Fruit fly (Drosophila melanogaster) whole organism, embryonic: Measurements from ENCODE around the gene CG32271.

Source experiments
- Adf1 ChIP-seq: fragments of 200-800 bp; sonication (Bioruptor generic); IDR thresholded peaks from 2 replicates; pipeline ENCODE4 v1.3.6; 2022; ENCODE audit warnings: missing biosample characterization, missing genetic modification characterization
- CG10274 ChIP-seq: fragments of 200-800 bp; sonication (Bioruptor generic); optimal IDR thresholded peaks from 3 replicates; lab custom pipeline; 2017; ENCODE audit warnings: missing biosample characterization, mild to moderate bottlenecking, missing genetic modification characterization
- CG10543 ChIP-seq: fragments of 200-800 bp; sonication (Bioruptor generic); optimal IDR thresholded peaks from 3 replicates; lab custom pipeline; 2017; ENCODE audit warnings: missing biosample characterization, mild to moderate bottlenecking, missing genetic modification characterization, moderate library complexity
- CG11695 ChIP-seq: fragments of 200-800 bp; sonication (Bioruptor generic); IDR thresholded peaks from 3 replicates; pipeline ENCODE4 v1.3.6; 2022; ENCODE audit warnings: missing biosample characterization, missing genetic modification characterization
- CG12391 ChIP-seq: fragments of 200-800 bp; sonication (Bioruptor generic); optimal IDR thresholded peaks from 3 replicates; lab custom pipeline; 2018; ENCODE audit warnings: missing biosample characterization, mild to moderate bottlenecking, missing genetic modification characterization, moderate library complexity
- CG14710 ChIP-seq: fragments of 200-800 bp; sonication (Bioruptor generic); optimal IDR thresholded peaks from 3 replicates; lab custom pipeline; 2019; ENCODE audit warnings: missing biosample characterization, mild to moderate bottlenecking, missing genetic modification characterization, moderate library complexity
- CG14965 ChIP-seq: fragments of 200-800 bp; sonication (Bioruptor generic); optimal IDR thresholded peaks from 2 replicates; lab custom pipeline; 2016; ENCODE audit warnings: missing biosample characterization, missing genetic modification characterization, borderline replicate concordance
- CG16863 ChIP-seq: fragments of 200-800 bp; sonication (Bioruptor generic); optimal IDR thresholded peaks from 3 replicates; lab custom pipeline; 2016; ENCODE audit warnings: missing biosample characterization, missing genetic modification characterization
- CG17359 ChIP-seq: fragments of 200-800 bp; sonication (Bioruptor generic); optimal IDR thresholded peaks from 3 replicates; lab custom pipeline; 2018; ENCODE audit warnings: missing biosample characterization, mild to moderate bottlenecking, missing genetic modification characterization, moderate library complexity
- CG18476 ChIP-seq: fragments of 200-800 bp; sonication (Bioruptor generic); optimal IDR thresholded peaks from 2 replicates; lab custom pipeline; 2016; ENCODE audit warnings: missing biosample characterization, mild to moderate bottlenecking, missing genetic modification characterization
- CG30403 ChIP-seq: fragments of 200-800 bp; sonication (Bioruptor generic); optimal IDR thresholded peaks from 3 replicates; lab custom pipeline; 2016; ENCODE audit warnings: missing biosample characterization, missing genetic modification characterization
- CG3995 ChIP-seq: fragments of 200-800 bp; sonication (Bioruptor generic); optimal IDR thresholded peaks from 3 replicates; lab custom pipeline; 2016; ENCODE audit warnings: missing biosample characterization, missing genetic modification characterization
- CG5953 ChIP-seq: fragments of 200-800 bp; sonication (Bioruptor generic); IDR thresholded peaks from 2 replicates; pipeline ENCODE4 v1.3.6; 2022; ENCODE audit warnings: missing biosample characterization, missing genetic modification characterization
- CG6813 ChIP-seq: fragments of 200-800 bp; sonication (Bioruptor generic); optimal IDR thresholded peaks from 2 replicates; lab custom pipeline; 2017; ENCODE audit warnings: missing biosample characterization, missing genetic modification characterization, mild to moderate bottlenecking, moderate library complexity, missing genetic modification reagents
- CG9727 ChIP-seq: fragments of 200-800 bp; sonication (Bioruptor generic); optimal IDR thresholded peaks from 3 replicates; lab custom pipeline; 2017; ENCODE audit warnings: missing biosample characterization, mild to moderate bottlenecking, missing genetic modification characterization
- Dref ChIP-seq: fragments of 200-800 bp; sonication (Bioruptor generic); IDR thresholded peaks from 2 replicates; pipeline ENCODE4 v1.3.6; 2022; ENCODE audit warnings: missing biosample characterization, missing genetic modification characterization
- E2f2 ChIP-seq: fragments of 200-800 bp; sonication (Bioruptor generic); IDR thresholded peaks from 2 replicates; pipeline ENCODE4 v1.3.6; 2022; ENCODE audit warnings: missing biosample characterization, missing genetic modification characterization
- HmgZ ChIP-seq: fragments of 200-800 bp; sonication (Bioruptor generic); optimal IDR thresholded peaks from 2 replicates; lab custom pipeline; 2018; ENCODE audit warnings: missing biosample characterization, mild to moderate bottlenecking, missing genetic modification characterization
- Hmr ChIP-seq: fragments of 200-800 bp; sonication (Bioruptor generic); optimal IDR thresholded peaks from 3 replicates; lab custom pipeline; 2017; ENCODE audit warnings: mild to moderate bottlenecking, missing biosample characterization, missing genetic modification reagents, missing genetic modification characterization
- Hr51 ChIP-seq, 2 experiments: fragments of 200-800 bp; sonication (Bioruptor generic); optimal IDR thresholded peaks; 2 replicates in 1 of 2; 3 replicates in 1 of 2; lab custom pipeline; 2016 to 2018; ENCODE audit warnings: missing biosample characterization in 2 of 2, missing genetic modification characterization in 2 of 2, mild to moderate bottlenecking in 1 of 2, moderate library complexity in 1 of 2
- Mad ChIP-seq: fragments of 200-800 bp; sonication (Bioruptor generic); optimal IDR thresholded peaks from 2 replicates; lab custom pipeline; 2016; ENCODE audit warnings: missing biosample characterization, missing genetic modification characterization
- Sin3A ChIP-seq: fragments of >200 bp; optimal IDR thresholded peaks from 2 replicates; lab custom pipeline; 2018
- Sry-β ChIP-seq: fragments of 200-800 bp; sonication (Bioruptor generic); optimal IDR thresholded peaks from 2 replicates; lab custom pipeline; 2018; ENCODE audit warnings: missing biosample characterization, mild to moderate bottlenecking, missing genetic modification characterization, moderate library complexity
- bigmax ChIP-seq: fragments of 200-800 bp; sonication (Bioruptor generic); optimal IDR thresholded peaks from 2 replicates; lab custom pipeline; 2018; ENCODE audit warnings: missing biosample characterization, mild to moderate bottlenecking, missing genetic modification characterization
- bsh ChIP-seq, 2 experiments: fragments of 200-800 bp; sonication (Bioruptor generic); optimal IDR thresholded peaks; 2 replicates each; lab custom pipeline; 2017 to 2018; ENCODE audit warnings: mild to moderate bottlenecking in 2 of 2, missing biosample characterization in 2 of 2, missing genetic modification characterization in 2 of 2, moderate library complexity in 1 of 2
- cg ChIP-seq: fragments of 200-800 bp; sonication (Bioruptor generic); optimal IDR thresholded peaks from 3 replicates; lab custom pipeline; 2019; ENCODE audit warnings: missing biosample characterization, mild to moderate bottlenecking, missing genetic modification characterization, moderate library complexity
- corto ChIP-seq: fragments of 200-800 bp; sonication (Bioruptor generic); optimal IDR thresholded peaks from 2 replicates; lab custom pipeline; 2016; ENCODE audit warnings: missing biosample characterization, mild to moderate bottlenecking, missing genetic modification characterization, moderate library complexity
- crp ChIP-seq, 2 experiments: fragments of 200-800 bp; sonication (Bioruptor generic); optimal IDR thresholded peaks; 2 replicates in 1 of 2; 3 replicates in 1 of 2; lab custom pipeline; 2017; ENCODE audit warnings: missing biosample characterization in 2 of 2, missing genetic modification characterization in 2 of 2, mild to moderate bottlenecking in 1 of 2, moderate library complexity in 1 of 2
- da ChIP-seq: fragments of 200-800 bp; sonication (Bioruptor generic); optimal IDR thresholded peaks from 2 replicates; lab custom pipeline; 2016; ENCODE audit warnings: missing biosample characterization, missing genetic modification characterization
- dmrt99B ChIP-seq: fragments of 200-800 bp; sonication (Bioruptor generic); optimal IDR thresholded peaks from 2 replicates; lab custom pipeline; 2018; ENCODE audit warnings: missing biosample characterization, mild to moderate bottlenecking, missing genetic modification characterization, moderate library complexity
- exex ChIP-seq: fragments of 200-800 bp; sonication (Bioruptor generic); optimal IDR thresholded peaks from 4 replicates; lab custom pipeline; 2018; ENCODE audit warnings: missing biosample characterization, mild to moderate bottlenecking, missing genetic modification characterization, moderate library complexity
- inv ChIP-seq: fragments of 200-800 bp; sonication (Bioruptor generic); IDR thresholded peaks from 2 replicates; pipeline ENCODE4 v1.3.6; 2022; ENCODE audit warnings: missing biosample characterization, missing genetic modification characterization; ENCODE audit not compliant: partially characterized antibody
- lilli ChIP-seq: fragments of 200-800 bp; sonication (Bioruptor generic); optimal IDR thresholded peaks from 3 replicates; lab custom pipeline; 2016; ENCODE audit warnings: missing biosample characterization, missing genetic modification characterization
- mirr ChIP-seq: fragments of 200-800 bp; sonication (Bioruptor generic); optimal IDR thresholded peaks from 3 replicates; lab custom pipeline; 2018; ENCODE audit warnings: missing biosample characterization, mild to moderate bottlenecking, missing genetic modification characterization
- org-1 ChIP-seq: fragments of 200-800 bp; sonication (Bioruptor generic); optimal IDR thresholded peaks from 2 replicates; lab custom pipeline; 2017; ENCODE audit warnings: missing biosample characterization, missing genetic modification characterization
- pan ChIP-seq, 4 experiments: fragments of >200 bp in 3 of 4; fragments of 200-800 bp in 1 of 4; sonication (Bioruptor generic) in 1 of 4; optimal IDR thresholded peaks in 3 of 4; IDR thresholded peaks in 1 of 4; 2 replicates each; pipeline versions ENCODE4 v1.3.6 to Lab custom; 2017 to 2022; ENCODE audit warnings: missing biosample characterization in 2 of 4, missing genetic modification characterization in 2 of 4, mixed read lengths in 1 of 4
- repo ChIP-seq: fragments of 200-800 bp; sonication (Bioruptor generic); optimal IDR thresholded peaks from 2 replicates; lab custom pipeline; 2016; ENCODE audit warnings: missing biosample characterization, missing genetic modification characterization
- sens ChIP-seq: fragments of 200-800 bp; sonication (Bioruptor generic); peaks from one replicate; lab custom pipeline; 2016; ENCODE audit warnings: missing biosample characterization, missing genetic modification characterization
- sima ChIP-seq: fragments of 200-800 bp; sonication (Bioruptor generic); optimal IDR thresholded peaks from 2 replicates; lab custom pipeline; 2016; ENCODE audit warnings: missing biosample characterization, missing genetic modification characterization
- tx ChIP-seq: fragments of 200-800 bp; sonication (Bioruptor generic); optimal IDR thresholded peaks from 2 replicates; lab custom pipeline; 2016; ENCODE audit warnings: missing biosample characterization, missing genetic modification characterization
- usp ChIP-seq: fragments of >200 bp; optimal IDR thresholded peaks from 2 replicates; lab custom pipeline; 2017; ENCODE audit warnings: missing biosample characterization, missing genetic modification characterization
- wdn ChIP-seq: fragments of 200-800 bp; sonication (Bioruptor generic); IDR thresholded peaks from 2 replicates; pipeline ENCODE4 v1.3.6; 2022; ENCODE audit warnings: missing biosample characterization, missing genetic modification characterization

Gene CG32271

dm6 chr3L:3251659-3252490, 48.9 kb upstream of the CG32271 start (continued):
- peak; percentile 1 for TF ChIP-seq CG30403
- peak; percentile 50 for TF ChIP-seq HmgZ
- peak; percentile 49 for TF ChIP-seq Dref
- no peak for TF ChIP-seq pan (optimal IDR thresholded peaks at IDR 0.05; lab: Kevin White, UChicago)
- TF ChIP-seq pan (GFP tag; optimal IDR thresholded peaks at IDR 0.05 in 1 of 2, IDR thresholded peaks at IDR 0.05 in 1 of 2): peak in 1 of 2 experiments; percentile 21
- TF ChIP-seq CG5953 (GFP tag; lab: Robert Waterston, UW): no peak
- peak in 1 of 2 experiments; percentile 8 for TF ChIP-seq Hr51 (GFP tag; optimal IDR thresholded peaks at IDR 0.05; lab: Kevin White, UChicago)
- no peak for TF ChIP-seq Sin3A (lab: Kevin White, UChicago)
- no peak for TF ChIP-seq bigmax
- TF ChIP-seq dmrt99B (tag; lab: Kevin White, UChicago): peak; percentile 0
- no peak for TF ChIP-seq repo (GFP tag; lab: Kevin White, UChicago)
- TF ChIP-seq E2f2 (GFP tag; lab: Robert Waterston, UW): peak; percentile 41; the same call in 1 of the 2 replicates
- peak; percentile 15 for TF ChIP-seq Hmr (GFP tag; lab: Kevin White, UChicago)
- TF ChIP-seq Adf1 (GFP tag; lab: Robert Waterston, UW): no peak
- TF ChIP-seq CG11695 (GFP tag; lab: Robert Waterston, UW): 0 out of 3 replicates have a peak, but pooled peaks have one; percentile 30
- no peak for TF ChIP-seq tx
- TF ChIP-seq sens (GFP tag; lab: Kevin White, UChicago): peak; percentile 45
- peak in 1 of 2 experiments; percentile 2 for TF ChIP-seq bsh (GFP tag; optimal IDR thresholded peaks at IDR 0.05; lab: Kevin White, UChicago)
- TF ChIP-seq CG12391 (tag; lab: Kevin White, UChicago): peak; percentile 27
- no peak for TF ChIP-seq CG17359 (tag; lab: Kevin White, UChicago)

dm6 chr3L:3250922-3251658, 48.1 kb upstream of the CG32271 start:
- TF ChIP-seq CG18476 (no peak), CG10543 (no peak), CG10274 (GFP tag; lab: Kevin White, UChicago) (no peak), corto (GFP tag; lab: Kevin White, UChicago) (peak; percentile 37), exex (tag; lab: Kevin White, UChicago) (peak; percentile 7), Sry-β (GFP tag; lab: Kevin White, UChicago) (no peak)

DNA sequence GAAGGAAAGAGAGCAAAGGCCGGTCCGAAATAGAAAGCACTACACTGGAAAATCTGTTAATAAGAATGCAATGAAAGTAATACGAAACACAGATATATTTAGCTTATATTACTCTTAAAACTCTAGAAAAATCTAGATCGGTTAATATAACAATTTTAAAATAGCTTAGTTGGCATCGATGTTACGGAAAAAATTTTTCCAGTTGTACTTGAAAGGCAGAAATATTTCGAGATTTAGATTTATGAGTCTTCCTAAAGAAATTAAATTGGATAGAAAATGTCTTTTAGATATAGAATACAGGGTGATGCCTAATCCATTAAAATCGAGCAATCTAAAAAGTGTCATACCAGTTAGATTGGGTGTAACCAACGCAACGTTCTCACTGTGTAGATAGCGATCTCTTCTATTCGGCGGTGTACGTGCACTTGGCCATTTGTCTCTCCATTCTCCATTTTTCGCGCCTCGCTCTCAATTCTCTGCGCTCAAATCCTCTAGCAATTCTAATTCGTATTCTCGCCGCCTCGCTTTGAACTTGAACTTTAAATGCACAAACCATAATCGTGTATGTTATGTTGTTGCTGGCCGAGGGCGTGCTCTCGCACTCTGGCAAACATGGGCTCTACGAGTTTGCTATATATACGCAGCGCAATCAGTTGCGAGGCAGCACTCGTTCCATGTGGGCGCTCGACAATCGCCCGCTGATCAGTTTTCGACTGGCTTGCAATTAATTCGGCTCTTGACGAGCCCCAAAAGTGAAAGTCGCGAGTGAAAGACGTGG, 47.2 kb upstream of the CG32271 start:
- no peak; the same call in none of the 2 replicates for TF ChIP-seq wdn (GFP tag; lab: Robert Waterston, UW)
- peak; percentile 92 for TF ChIP-seq Mad
- TF ChIP-seq CG16863 (GFP tag; lab: Kevin White, UChicago): peak; percentile 96
- no peak for TF ChIP-seq usp (GFP tag; lab: Kevin White, UChicago)
- TF ChIP-seq CG14710 (tag; lab: Kevin White, UChicago): peak; percentile 96
- peak; percentile 84 for TF ChIP-seq CG6813 (GFP tag; lab: Kevin White, UChicago)
- peak; percentile 96 for TF ChIP-seq lilli (GFP tag; lab: Kevin White, UChicago)
- TF ChIP-seq crp (GFP tag; optimal IDR thresholded peaks at IDR 0.05; lab: Kevin White, UChicago): peak in 1 of 2 experiments; percentile 67
- peak; percentile 64 for TF ChIP-seq CG3995 (GFP tag; lab: Kevin White, UChicago)
- TF ChIP-seq CG14965 (GFP tag; lab: Kevin White, UChicago): peak; percentile 56
- TF ChIP-seq Hr51 (GFP tag; optimal IDR thresholded peaks at IDR 0.05; lab: Kevin White, UChicago): peak; percentile 92 to 95
- peak; percentile 84 for TF ChIP-seq da (GFP tag; lab: Kevin White, UChicago)
- peak; percentile 98 for TF ChIP-seq CG9727 (GFP tag; lab: Kevin White, UChicago)
- TF ChIP-seq Sry-β (GFP tag; lab: Kevin White, UChicago): peak; percentile 41
- peak; percentile 93 for TF ChIP-seq org-1 (GFP tag; lab: Kevin White, UChicago)
- no peak for TF ChIP-seq inv (GFP tag; lab: Robert Waterston, UW)
- peak; percentile 59 for TF ChIP-seq mirr (GFP tag; lab: Kevin White, UChicago)
- peak; percentile 84 for TF ChIP-seq sima (GFP tag; lab: Kevin White, UChicago)
- no peak for TF ChIP-seq cg
